Fruit fly (Drosophila melanogaster) whole organism, embryonic: Measurements from ENCODE around the gene Mondo.

Experiments used
- Adf1 ChIP-seq: fragments of 200-800 bp; sonication (Bioruptor generic); IDR thresholded peaks from 2 replicates; pipeline ENCODE4 v1.3.6; 2022; ENCODE audit warnings: missing biosample characterization, missing genetic modification characterization
- Atf6 ChIP-seq: fragments of 200-800 bp; sonication (Bioruptor generic); IDR thresholded peaks from 2 replicates; pipeline ENCODE4 v1.3.6; 2022; ENCODE audit warnings: missing biosample characterization, missing genetic modification characterization
- Blimp-1 ChIP-seq: fragments of 200-800 bp; sonication (Bioruptor generic); optimal IDR thresholded peaks from 3 replicates; lab custom pipeline; 2018; ENCODE audit warnings: missing biosample characterization, missing genetic modification characterization, mild to moderate bottlenecking, moderate library complexity, missing genetic modification reagents
- CG10959 ChIP-seq: fragments of 200-800 bp; sonication (Bioruptor generic); IDR thresholded peaks from 2 replicates; pipeline ENCODE4 v1.3.6; 2022; ENCODE audit warnings: missing biosample characterization, missing genetic modification characterization
- CG12219 ChIP-seq: fragments of 200-800 bp; sonication (Bioruptor generic); optimal IDR thresholded peaks from 3 replicates; lab custom pipeline; 2018; ENCODE audit warnings: missing biosample characterization, mild to moderate bottlenecking, missing genetic modification characterization
- CG12942 ChIP-seq: fragments of 200-800 bp; sonication (Bioruptor generic); optimal IDR thresholded peaks from 3 replicates; lab custom pipeline; 2016; ENCODE audit warnings: missing biosample characterization, missing genetic modification characterization
- CG14441 ChIP-seq: fragments of 200-800 bp; sonication (Bioruptor generic); IDR thresholded peaks from 2 replicates; pipeline ENCODE4 v1.3.6; 2022; ENCODE audit warnings: missing biosample characterization, missing genetic modification characterization
- CG17385 ChIP-seq: fragments of 200-800 bp; sonication (Bioruptor generic); optimal IDR thresholded peaks from 3 replicates; lab custom pipeline; 2018; ENCODE audit warnings: missing biosample characterization, mild to moderate bottlenecking, missing genetic modification characterization
- CG18262 ChIP-seq: fragments of 200-800 bp; optimal IDR thresholded peaks from 3 replicates; lab custom pipeline; 2019; ENCODE audit warnings: missing biosample characterization, mild to moderate bottlenecking, missing genetic modification characterization, moderate library complexity
- CG2120 ChIP-seq: fragments of 200-800 bp; sonication (Bioruptor generic); optimal IDR thresholded peaks from 3 replicates; lab custom pipeline; 2016; ENCODE audit warnings: missing biosample characterization, missing genetic modification characterization
- CG30020 ChIP-seq: fragments of 200-800 bp; optimal IDR thresholded peaks from 2 replicates; lab custom pipeline; 2019; ENCODE audit warnings: missing biosample characterization, mild to moderate bottlenecking, missing genetic modification characterization, moderate library complexity
- CG4328 ChIP-seq: fragments of 200-800 bp; sonication (Bioruptor generic); optimal IDR thresholded peaks from 3 replicates; lab custom pipeline; 2017; ENCODE audit warnings: missing biosample characterization, missing genetic modification reagents, missing genetic modification characterization
- CG5953 ChIP-seq: fragments of 200-800 bp; sonication (Bioruptor generic); IDR thresholded peaks from 2 replicates; pipeline ENCODE4 v1.3.6; 2022; ENCODE audit warnings: missing biosample characterization, missing genetic modification characterization
- CG7357 ChIP-seq: fragments of 200-800 bp; sonication (Bioruptor generic); IDR thresholded peaks from 3 replicates; pipeline ENCODE4 v1.3.6; 2022; ENCODE audit warnings: missing biosample characterization, missing genetic modification characterization
- CG7556 ChIP-seq: fragments of 200-800 bp; sonication (Bioruptor generic); optimal IDR thresholded peaks from 2 replicates; lab custom pipeline; 2017; ENCODE audit warnings: missing biosample characterization, mild to moderate bottlenecking, missing genetic modification characterization
- CG7839 ChIP-seq: fragments of 200-800 bp; sonication (Bioruptor generic); optimal IDR thresholded peaks from 3 replicates; lab custom pipeline; 2018; ENCODE audit warnings: missing biosample characterization, mild to moderate bottlenecking, missing genetic modification characterization, moderate library complexity
- CG8290 ChIP-seq, 3 experiments: fragments of 200-800 bp; sonication (Bioruptor generic); optimal IDR thresholded peaks; 2 replicates each; lab custom pipeline; 2016 to 2019; ENCODE audit warnings: missing biosample characterization in 3 of 3, missing genetic modification characterization in 3 of 3, mild to moderate bottlenecking in 2 of 3, moderate library complexity in 1 of 3
- Dip3 ChIP-seq: fragments of 200-800 bp; sonication (Bioruptor generic); optimal IDR thresholded peaks from 3 replicates; lab custom pipeline; 2016; ENCODE audit warnings: missing biosample characterization, missing genetic modification characterization
- Dll ChIP-seq: fragments of 200-800 bp; sonication (Bioruptor generic); IDR thresholded peaks from 4 replicates; pipeline ENCODE4 v1.3.6; 2022; ENCODE audit warnings: missing biosample characterization, missing genetic modification characterization; ENCODE audit not compliant: partially characterized antibody
- Doc2 ChIP-seq: fragments of 200-800 bp; sonication (Bioruptor generic); IDR thresholded peaks from 2 replicates; pipeline ENCODE4 v1.3.6; 2022; ENCODE audit warnings: missing biosample characterization, missing genetic modification characterization
- E2f2 ChIP-seq: fragments of 200-800 bp; sonication (Bioruptor generic); IDR thresholded peaks from 2 replicates; pipeline ENCODE4 v1.3.6; 2022; ENCODE audit warnings: missing biosample characterization, missing genetic modification characterization
- Gsc ChIP-seq: fragments of 200-800 bp; sonication (Bioruptor generic); IDR thresholded peaks from 2 replicates; pipeline ENCODE4 v1.3.6; 2022; ENCODE audit warnings: missing biosample characterization, missing genetic modification characterization
- HLHmδ ChIP-seq: fragments of 200-800 bp; sonication (Bioruptor generic); optimal IDR thresholded peaks from 2 replicates; lab custom pipeline; 2018; ENCODE audit warnings: missing biosample characterization, mild to moderate bottlenecking, missing genetic modification characterization, moderate library complexity
- Hmr ChIP-seq: fragments of 200-800 bp; sonication (Bioruptor generic); optimal IDR thresholded peaks from 3 replicates; lab custom pipeline; 2017; ENCODE audit warnings: mild to moderate bottlenecking, missing biosample characterization, missing genetic modification reagents, missing genetic modification characterization
- NC2β ChIP-seq: fragments of 200-800 bp; sonication (Bioruptor generic); optimal IDR thresholded peaks from 2 replicates; lab custom pipeline; 2016; ENCODE audit warnings: missing biosample characterization, missing genetic modification characterization
- NK7.1 ChIP-seq: fragments of 200-800 bp; sonication (Bioruptor generic); optimal IDR thresholded peaks from 3 replicates; lab custom pipeline; 2016; ENCODE audit warnings: missing biosample characterization, missing genetic modification characterization
- Six4 ChIP-seq: fragments of 200-800 bp; sonication (Bioruptor generic); optimal IDR thresholded peaks from 2 replicates; lab custom pipeline; 2016; ENCODE audit warnings: missing biosample characterization, missing genetic modification characterization
- Sox102F ChIP-seq: fragments of 200-800 bp; sonication (Bioruptor generic); optimal IDR thresholded peaks from 2 replicates; lab custom pipeline; 2018; ENCODE audit warnings: missing biosample characterization, mild to moderate bottlenecking, missing genetic modification characterization, moderate library complexity
- Spps ChIP-seq: fragments of 200-800 bp; sonication (Bioruptor generic); optimal IDR thresholded peaks from 2 replicates; lab custom pipeline; 2018; ENCODE audit warnings: missing biosample characterization, mild to moderate bottlenecking, missing genetic modification characterization
- amos ChIP-seq: fragments of 200-800 bp; sonication (Bioruptor generic); IDR thresholded peaks from 2 replicates; pipeline ENCODE4 v1.3.6; 2022; ENCODE audit warnings: missing biosample characterization, missing genetic modification characterization; ENCODE audit not compliant: partially characterized antibody
- ara ChIP-seq: fragments of 200-800 bp; sonication (Bioruptor generic); IDR thresholded peaks from 2 replicates; pipeline ENCODE4 v1.3.6; 2022; ENCODE audit warnings: missing biosample characterization, missing genetic modification characterization
- chinmo ChIP-seq: fragments of 200-800 bp; sonication (Bioruptor generic); IDR thresholded peaks from 4 replicates; pipeline ENCODE4 v1.3.6; 2022; ENCODE audit warnings: missing biosample characterization, missing genetic modification characterization; ENCODE audit not compliant: partially characterized antibody
- chn ChIP-seq: fragments of 200-800 bp; sonication (Bioruptor generic); optimal IDR thresholded peaks from 2 replicates; lab custom pipeline; 2016; ENCODE audit warnings: missing biosample characterization, missing genetic modification characterization
- fu2 ChIP-seq: fragments of 200-800 bp; sonication (Bioruptor generic); optimal IDR thresholded peaks from 2 replicates; lab custom pipeline; 2016; ENCODE audit warnings: missing biosample characterization, missing genetic modification characterization
- gcm ChIP-seq: fragments of 200-800 bp; sonication (Bioruptor generic); optimal IDR thresholded peaks from 2 replicates; lab custom pipeline; 2019; ENCODE audit warnings: missing biosample characterization, mild to moderate bottlenecking, missing genetic modification characterization, moderate library complexity
- gfzf ChIP-seq: fragments of 200-800 bp; sonication (Bioruptor generic); optimal IDR thresholded peaks from 2 replicates; lab custom pipeline; 2016; ENCODE audit warnings: missing biosample characterization, mild to moderate bottlenecking, missing genetic modification characterization, moderate library complexity
- insv ChIP-seq, 2 experiments: fragments of 200-800 bp; sonication (Bioruptor generic); optimal IDR thresholded peaks; 3 replicates each; lab custom pipeline; 2016 to 2018; ENCODE audit warnings: missing biosample characterization in 2 of 2, missing genetic modification characterization in 2 of 2
- jing ChIP-seq: fragments of 200-800 bp; sonication (Bioruptor generic); optimal IDR thresholded peaks from 2 replicates; lab custom pipeline; 2018; ENCODE audit warnings: missing biosample characterization, mild to moderate bottlenecking, missing genetic modification characterization
- jumu ChIP-seq: fragments of 200-800 bp; sonication (Bioruptor generic); optimal IDR thresholded peaks from 3 replicates; lab custom pipeline; 2016; ENCODE audit warnings: missing biosample characterization, missing genetic modification characterization
- kni ChIP-seq: fragments of 200-800 bp; sonication (Bioruptor generic); optimal IDR thresholded peaks from 3 replicates; lab custom pipeline; 2017; ENCODE audit warnings: mild to moderate bottlenecking, missing biosample characterization, missing genetic modification reagents, missing genetic modification characterization
- lbe ChIP-seq: fragments of 200-800 bp; sonication (Bioruptor generic); optimal IDR thresholded peaks from 2 replicates; lab custom pipeline; 2016; ENCODE audit warnings: missing biosample characterization, mild to moderate bottlenecking, missing genetic modification characterization
- lilli ChIP-seq: fragments of 200-800 bp; sonication (Bioruptor generic); optimal IDR thresholded peaks from 3 replicates; lab custom pipeline; 2016; ENCODE audit warnings: missing biosample characterization, missing genetic modification characterization
- maf-S ChIP-seq: fragments of 200-800 bp; sonication (Bioruptor generic); optimal IDR thresholded peaks from 2 replicates; lab custom pipeline; 2016; ENCODE audit warnings: missing biosample characterization, missing genetic modification characterization
- nau ChIP-seq: fragments of 200-800 bp; sonication (Bioruptor generic); optimal IDR thresholded peaks from 3 replicates; lab custom pipeline; 2017; ENCODE audit warnings: missing biosample characterization, mild to moderate bottlenecking, missing genetic modification characterization, missing genetic modification reagents
- pita ChIP-seq: fragments of 200-800 bp; sonication (Bioruptor generic); optimal IDR thresholded peaks from 2 replicates; lab custom pipeline; 2017; ENCODE audit warnings: missing biosample characterization, mild to moderate bottlenecking, missing genetic modification characterization
- sens ChIP-seq: fragments of 200-800 bp; sonication (Bioruptor generic); peaks from one replicate; lab custom pipeline; 2016; ENCODE audit warnings: missing biosample characterization, missing genetic modification characterization
- slbo ChIP-seq: fragments of 200-800 bp; sonication (Bioruptor generic); IDR thresholded peaks from 2 replicates; pipeline ENCODE4 v1.3.6; 2022; ENCODE audit warnings: missing biosample characterization, missing genetic modification characterization
- slp2 ChIP-seq: fragments of 200-800 bp; sonication (Bioruptor generic); optimal IDR thresholded peaks from 2 replicates; lab custom pipeline; 2016; ENCODE audit warnings: missing biosample characterization, missing genetic modification characterization
- tna ChIP-seq: fragments of 200-800 bp; sonication (Bioruptor generic); IDR thresholded peaks from 2 replicates; pipeline ENCODE4 v1.3.6; 2022; ENCODE audit warnings: missing biosample characterization, missing genetic modification characterization; ENCODE audit not compliant: partially characterized antibody
- wdn ChIP-seq: fragments of 200-800 bp; sonication (Bioruptor generic); IDR thresholded peaks from 2 replicates; pipeline ENCODE4 v1.3.6; 2022; ENCODE audit warnings: missing biosample characterization, missing genetic modification characterization
- zfh1 ChIP-seq: fragments of 200-800 bp; sonication (Bioruptor generic); IDR thresholded peaks from 3 replicates; pipeline ENCODE4 v1.3.6; 2022; ENCODE audit warnings: missing biosample characterization, missing genetic modification characterization

The Mondo gene

dm6 chr2L:21344203-21344753 is 34.4 kb upstream of the Mondo start, which contains the start of gene Tsp39D (continued):
- TF ChIP-seq Six4 (GFP tag; lab: Kevin White, UChicago) (no peak), slbo (GFP tag; lab: Robert Waterston, UW) (no peak), gcm (no peak), CG17385 (GFP tag; lab: Kevin White, UChicago) (no peak), ara (no peak), NC2β (GFP tag; lab: Kevin White, UChicago) (peak; percentile 42), CG7556 (GFP tag; lab: Kevin White, UChicago) (no peak), tna (peak; percentile 91), maf-S (GFP tag; lab: Kevin White, UChicago) (no peak), zfh1 (no peak), Hmr (peak; percentile 15), Adf1 (GFP tag; lab: Robert Waterston, UW) (no peak), slp2 (GFP tag; lab: Kevin White, UChicago) (no peak), Spps (tag; lab: Kevin White, UChicago) (no peak), Gsc (GFP tag; lab: Robert Waterston, UW) (no peak), E2f2 (GFP tag; lab: Robert Waterston, UW) (peak; percentile 71), Blimp-1 (GFP tag; lab: Kevin White, UChicago) (no peak), wdn (GFP tag; lab: Robert Waterston, UW) (no peak), CG12942 (GFP tag; lab: Kevin White, UChicago) (no peak), NK7.1 (GFP tag; lab: Kevin White, UChicago) (no peak), lbe (peak; percentile 18), CG14441 (GFP tag; lab: Robert Waterston, UW) (no peak), CG5953 (GFP tag; lab: Robert Waterston, UW) (no peak), Doc2 (GFP tag; lab: Robert Waterston, UW) (no peak), CG18262 (tag; lab: Kevin White, UChicago) (no peak), Dll (GFP tag; lab: Robert Waterston, UW) (peak; percentile 89), pita (GFP tag; lab: Kevin White, UChicago) (peak; percentile 49), sens (peak; percentile 90), fu2 (GFP tag; lab: Kevin White, UChicago) (no peak), CG30020 (peak; percentile 73), insv (GFP tag; optimal IDR thresholded peaks at IDR 0.05; lab: Kevin White, UChicago) (peak in 1 of 2 experiments; percentile 94), chn (no peak), jing (GFP tag; lab: Kevin White, UChicago) (no peak), gfzf (GFP tag; lab: Kevin White, UChicago) (peak; percentile 40), CG4328 (GFP tag; lab: Kevin White, UChicago) (no peak), kni (GFP tag; lab: Kevin White, UChicago) (peak; percentile 18), chinmo (GFP tag; lab: Robert Waterston, UW) (peak; percentile 93; the same call in 1 of the 4 replicates), nau (GFP tag; lab: Kevin White, UChicago) (no peak), CG7357 (peak; percentile 83), CG2120 (GFP tag; lab: Kevin White, UChicago) (peak; percentile 29), Sox102F (GFP tag; lab: Kevin White, UChicago) (no peak), CG10959 (GFP tag; lab: Robert Waterston, UW) (no peak), amos (GFP tag; lab: Robert Waterston, UW) (peak; percentile 96), CG12219 (GFP tag; lab: Kevin White, UChicago) (no peak), Atf6 (GFP tag; lab: Robert Waterston, UW) (no peak), HLHmδ (GFP tag; lab: Kevin White, UChicago) (no peak), Dip3 (GFP tag; lab: Kevin White, UChicago) (no peak), lilli (GFP tag; lab: Kevin White, UChicago) (peak; percentile 33), jumu (peak; percentile 41), CG7839 (no peak), CG8290 (GFP tag; optimal IDR thresholded peaks at IDR 0.05; lab: Kevin White, UChicago) (peak; percentile 45), CG8290 (tag; optimal IDR thresholded peaks at IDR 0.05; lab: Kevin White, UChicago) (peak in 1 of 2 experiments; percentile 39)
